Worm (Caenorhabditis elegans): ENCODE data around the gene cnc-11.
A peak's percentile ranks its signal among the peaks of the same experiment; 100 is the strongest.

Gene cnc-11

ce11 chrV:1490874-1491273, 48.7 kb downstream of the cnc-11 start:
- TF ChIP-seq dve-1 (tag; optimal IDR thresholded peaks at IDR 0.05), result peak; percentile 70

ce11 chrV:1491510-1491909, 49.4 kb downstream of the cnc-11 start, which contains the start of gene C38C3.6:
Gene C38C3.6 (minus strand): TSS chrV:1491610.
- TF ChIP-seq mec-3 (tag; optimal IDR thresholded peaks at IDR 0.05; ENCODE audit: borderline replicate concordance) (no peak), pat-9 (tag; optimal IDR thresholded peaks at IDR 0.05) (no peak), nhr-11 (tag; optimal IDR thresholded peaks at IDR 0.05) (no peak), F13H6.1 (tag; optimal IDR thresholded peaks at IDR 0.05) (no peak)

Data from whole organism, late embryonic.